Worm (Caenorhabditis elegans) whole organism, L4 larva: Measurements from ENCODE around the gene sax-2.

Experiments used
- D1046.2 ChIP-seq: fragments of 200-800 bp; sonication (Bioruptor generic); IDR thresholded peaks from 2 replicates; pipeline ENCODE4 v1.3.6; 2022; ENCODE audit warnings: missing genetic modification characterization, missing compliant biosample characterization
- F26F4.8 ChIP-seq: fragments of 200-800 bp; sonication (Bioruptor generic); conservative IDR thresholded peaks from 2 replicates; pipeline ENCODE4 v1.3.6; 2022; ENCODE audit warnings: missing genetic modification characterization, missing compliant biosample characterization
- F44E2.7 ChIP-seq: fragments of 200-800 bp; sonication (Bioruptor generic); IDR thresholded peaks from 2 replicates; pipeline ENCODE4 v2.1.2; 2022; ENCODE audit warnings: missing genetic modification characterization, missing compliant biosample characterization
- T20F7.1 ChIP-seq: fragments of 200-800 bp; sonication (Bioruptor generic); optimal IDR thresholded peaks from 2 replicates; lab custom pipeline; 2018; ENCODE audit warnings: mild to moderate bottlenecking, missing genetic modification characterization, missing compliant biosample characterization
- Y48G9A.11 ChIP-seq: fragments of 200-800 bp; sonication (Bioruptor generic); IDR thresholded peaks from 2 replicates; pipeline ENCODE4 v1.3.6; 2022; ENCODE audit warnings: missing genetic modification reagents, missing genetic modification characterization, missing compliant biosample characterization
- Y75B8A.6 ChIP-seq: fragments of 200-800 bp; sonication (Bioruptor generic); IDR thresholded peaks from 2 replicates; pipeline ENCODE4 v1.3.6; 2022; ENCODE audit warnings: missing genetic modification reagents, missing genetic modification characterization, missing compliant biosample characterization
- arid-1 ChIP-seq: fragments of 200-800 bp; sonication (Bioruptor generic); conservative IDR thresholded peaks from 2 replicates; pipeline ENCODE4 v1.3.6; 2022; ENCODE audit warnings: missing genetic modification reagents, missing genetic modification characterization, missing compliant biosample characterization
- attf-4 ChIP-seq: sonication (generic microtip); optimal IDR thresholded peaks from 3 replicates; lab custom pipeline; 2017; ENCODE audit warnings: missing biosample characterization, missing genetic modification characterization
- ceh-62 ChIP-seq: sonication (generic microtip); optimal IDR thresholded peaks from 2 replicates; lab custom pipeline; 2017; ENCODE audit warnings: missing biosample characterization, missing genetic modification characterization
- ctbp-1 ChIP-seq: fragments of 200-800 bp; sonication (Bioruptor generic); IDR thresholded peaks from 2 replicates; pipeline ENCODE4 v1.3.6; 2022; ENCODE audit warnings: missing genetic modification reagents, missing genetic modification characterization, missing compliant biosample characterization
- daf-19 ChIP-seq: fragments of 200-800 bp; sonication (Bioruptor generic); conservative IDR thresholded peaks from 2 replicates; pipeline ENCODE4 v1.3.6; 2022; ENCODE audit warnings: missing genetic modification characterization, missing compliant biosample characterization
- dmd-8 ChIP-seq: fragments of 200-800 bp; sonication (Bioruptor generic); IDR thresholded peaks from 2 replicates; pipeline ENCODE4 v1.3.6; 2022; ENCODE audit warnings: missing genetic modification characterization, missing compliant biosample characterization
- dmd-9 ChIP-seq: fragments of 200-800 bp; sonication (Bioruptor generic); IDR thresholded peaks from 2 replicates; pipeline ENCODE4 v1.3.6; 2022; ENCODE audit warnings: missing genetic modification reagents, missing genetic modification characterization, missing compliant biosample characterization
- duxl-1 ChIP-seq: sonication (generic microtip); optimal IDR thresholded peaks from 2 replicates; lab custom pipeline; 2016; ENCODE audit warnings: mild to moderate bottlenecking, missing genetic modification characterization, moderate library complexity, missing compliant biosample characterization; ENCODE audit not compliant: poor library complexity
- egl-43 ChIP-seq: fragments of 200-800 bp; sonication (Bioruptor generic); IDR thresholded peaks from 2 replicates; pipeline ENCODE4 v1.3.6; 2022; ENCODE audit warnings: missing genetic modification reagents, missing genetic modification characterization, missing compliant biosample characterization
- fkh-10 ChIP-seq: fragments of 150-350 bp; optimal IDR thresholded peaks from 2 replicates; lab custom pipeline; 2014; ENCODE audit warnings: missing biosample characterization, missing genetic modification reagents, missing genetic modification characterization
- hlh-11 ChIP-seq: fragments of 200-800 bp; sonication (Bioruptor generic); optimal IDR thresholded peaks from 2 replicates; lab custom pipeline; 2018; ENCODE audit warnings: mild to moderate bottlenecking, missing genetic modification characterization, missing compliant biosample characterization
- lin-15B ChIP-seq: fragments of 150-350 bp; sonication (generic microtip); optimal IDR thresholded peaks from 3 replicates; lab custom pipeline; 2014; ENCODE audit warnings: missing biosample characterization, missing genetic modification characterization
- lir-3 ChIP-seq: sonication (generic microtip); optimal IDR thresholded peaks from 2 replicates; lab custom pipeline; 2016; ENCODE audit warnings: mild to moderate bottlenecking, missing genetic modification characterization, missing compliant biosample characterization
- madf-5 ChIP-seq, 2 experiments: fragments of 200-800 bp; sonication (Bioruptor generic); IDR thresholded peaks; 2 replicates each; pipeline ENCODE4 v1.3.6; 2022; ENCODE audit warnings: missing compliant biosample characterization in 2 of 2, missing genetic modification characterization in 2 of 2
- madf-9 ChIP-seq: fragments of 200-800 bp; sonication (Bioruptor generic); conservative IDR thresholded peaks from 2 replicates; pipeline ENCODE4 v1.3.6; 2022; ENCODE audit warnings: missing genetic modification reagents, missing genetic modification characterization, missing compliant biosample characterization
- mdt-29 ChIP-seq: fragments of 200-800 bp; sonication (Bioruptor generic); IDR thresholded peaks from 2 replicates; pipeline ENCODE4 v1.3.6; 2022; ENCODE audit warnings: missing genetic modification reagents, missing genetic modification characterization, missing compliant biosample characterization
- nhr-111 ChIP-seq: fragments of 200-800 bp; sonication (Bioruptor generic); optimal IDR thresholded peaks from 2 replicates; lab custom pipeline; 2018; ENCODE audit warnings: mild to moderate bottlenecking, missing genetic modification characterization, missing compliant biosample characterization
- nhr-237 ChIP-seq: sonication (generic microtip); optimal IDR thresholded peaks from 2 replicates; lab custom pipeline; 2017; ENCODE audit warnings: missing biosample characterization, missing genetic modification characterization
- nhr-6 ChIP-seq: fragments of 150-350 bp; optimal IDR thresholded peaks from 2 replicates; lab custom pipeline; 2014; ENCODE audit warnings: missing biosample characterization, missing genetic modification characterization
- nhr-76 ChIP-seq: fragments of 150-350 bp; optimal IDR thresholded peaks from 2 replicates; lab custom pipeline; 2014; ENCODE audit warnings: missing biosample characterization, missing genetic modification characterization
- pha-4 ChIP-seq, 2 experiments: fragments of 150-350 bp in 1 of 2; fragments of 200-800 bp in 1 of 2; sonication (Bioruptor generic) in 1 of 2; IDR thresholded peaks in 1 of 2; optimal IDR thresholded peaks in 1 of 2; 2 replicates each; pipeline versions ENCODE4 v1.3.6 to Lab custom; 2014 to 2022; ENCODE audit warnings: missing genetic modification characterization in 2 of 2, missing genetic modification reagents in 2 of 2, missing biosample characterization in 1 of 2, missing compliant biosample characterization in 1 of 2
- php-3 ChIP-seq: fragments of 200-800 bp; sonication (Bioruptor generic); IDR thresholded peaks from 2 replicates; pipeline ENCODE4 v1.3.6; 2022; ENCODE audit warnings: missing genetic modification reagents, missing genetic modification characterization, missing compliant biosample characterization
- rbr-2 ChIP-seq: sonication (generic microtip); optimal IDR thresholded peaks from 2 replicates; lab custom pipeline; 2016; ENCODE audit warnings: missing genotype, missing genetic modification characterization, missing compliant biosample characterization
- set-16 ChIP-seq: fragments of 200-800 bp; sonication (Bioruptor generic); IDR thresholded peaks from 2 replicates; pipeline ENCODE4 v1.3.6; 2022; ENCODE audit warnings: missing genetic modification reagents, missing genetic modification characterization, missing compliant biosample characterization
- skn-1 ChIP-seq: fragments of 150-350 bp; optimal IDR thresholded peaks from 2 replicates; lab custom pipeline; 2014; ENCODE audit warnings: missing biosample characterization, missing genetic modification characterization
- snpc-1.2 ChIP-seq: fragments of 200-800 bp; sonication (Bioruptor generic); IDR thresholded peaks from 2 replicates; pipeline ENCODE4 v1.3.6; 2022; ENCODE audit warnings: missing genetic modification reagents, missing genetic modification characterization, missing compliant biosample characterization
- snpc-4 ChIP-seq: fragments of 150-350 bp; optimal IDR thresholded peaks from 2 replicates; lab custom pipeline; 2014; ENCODE audit warnings: missing biosample characterization, missing genetic modification characterization
- tag-97 ChIP-seq: fragments of 200-800 bp; sonication (Bioruptor generic); IDR thresholded peaks from 2 replicates; pipeline ENCODE4 v1.3.6; 2022; ENCODE audit warnings: missing genetic modification characterization, missing compliant biosample characterization
- zfp-2 ChIP-seq: sonication (generic microtip); optimal IDR thresholded peaks from 2 replicates; lab custom pipeline; 2016; ENCODE audit warnings: mild to moderate bottlenecking, missing genetic modification characterization, missing compliant biosample characterization
- ztf-7 ChIP-seq: fragments of 150-350 bp; optimal IDR thresholded peaks from 2 replicates; lab custom pipeline; 2014; ENCODE audit warnings: missing biosample characterization, missing genetic modification characterization

The sax-2 gene

DNA sequence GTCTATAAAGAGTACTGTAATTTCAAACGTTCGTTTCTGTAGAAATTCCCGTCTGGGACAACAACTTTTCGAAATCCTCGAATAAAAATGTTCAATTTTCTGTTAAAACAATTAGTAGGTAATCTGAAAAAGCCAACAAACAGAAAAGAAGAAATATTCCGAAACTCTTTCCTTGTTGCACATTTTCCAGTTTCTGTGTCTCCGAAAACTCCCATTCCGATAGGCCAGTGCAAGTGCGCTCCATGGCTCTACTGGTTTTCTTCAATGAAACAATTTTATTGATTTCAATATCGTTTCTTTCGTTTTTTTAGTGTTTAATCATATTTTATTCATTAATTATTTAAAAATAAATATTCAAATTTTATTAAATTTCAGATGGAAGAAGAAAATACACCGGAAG lies 6.9 kb upstream of the sax-2 start, which contains the start of gene F54D8.6 (continued):
- TF ChIP-seq dmd-9 (GFP tag; lab: Robert Waterston, UW) (no peak), snpc-1.2 (GFP tag; lab: Robert Waterston, UW) (no peak), mdt-29 (GFP tag; lab: Robert Waterston, UW) (no peak), madf-9 (GFP tag; lab: Robert Waterston, UW) (no peak), madf-5 (GFP tag; IDR thresholded peaks at IDR 0.05; lab: Robert Waterston, UW) (no peak), hlh-11 (tag; lab: Kevin White, UChicago) (peak; percentile 5), skn-1 (tag; lab: Kevin White, UChicago) (no peak), daf-19 (GFP tag; lab: Robert Waterston, UW) (no peak), lin-15B (tag; lab: Kevin White, UChicago) (no peak), nhr-76 (tag; lab: Kevin White, UChicago) (no peak), duxl-1 (no peak), Y48G9A.11 (GFP tag; lab: Robert Waterston, UW) (no peak), nhr-237 (tag; lab: Kevin White, UChicago) (no peak), ctbp-1 (GFP tag; lab: Robert Waterston, UW) (no peak), ceh-62 (no peak), Y75B8A.6 (GFP tag; lab: Robert Waterston, UW) (no peak), nhr-6 (tag; lab: Kevin White, UChicago) (no peak), zfp-2 (tag; lab: Kevin White, UChicago) (no peak), set-16 (GFP tag; lab: Robert Waterston, UW) (no peak), F44E2.7 (GFP tag; lab: Robert Waterston, UW) (no peak)

DNA sequence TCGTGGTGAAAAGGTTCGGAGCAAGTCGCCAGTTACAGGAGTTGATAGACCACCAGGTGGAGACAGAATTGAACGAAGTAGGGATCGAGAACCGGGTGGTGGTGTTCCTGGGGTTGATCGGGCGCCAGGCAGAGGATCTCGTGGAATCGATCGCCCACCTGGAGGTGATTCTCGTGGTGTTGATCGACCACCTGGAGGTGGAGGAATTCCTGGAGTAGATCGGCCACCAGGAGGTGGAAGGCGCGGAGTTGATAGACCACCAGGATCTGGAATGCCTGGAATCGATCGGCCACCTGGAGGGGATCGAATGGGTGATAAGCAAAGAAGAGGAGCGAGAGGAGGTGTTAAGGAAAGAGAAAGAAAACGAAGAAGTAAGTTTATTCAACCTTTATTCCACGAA lies 4.0 kb upstream of the sax-2 start:
- TF ChIP-seq dmd-8 (GFP tag; lab: Robert Waterston, UW) (0 out of 2 replicates have a peak, but pooled peaks have one; percentile 45), ceh-62 (no peak), set-16 (GFP tag; lab: Robert Waterston, UW) (peak; percentile 87), ztf-7 (tag; lab: Kevin White, UChicago) (no peak), snpc-4 (tag; lab: Kevin White, UChicago) (no peak)
- TF ChIP-seq, all 104 proteins: peak for 2

DNA sequence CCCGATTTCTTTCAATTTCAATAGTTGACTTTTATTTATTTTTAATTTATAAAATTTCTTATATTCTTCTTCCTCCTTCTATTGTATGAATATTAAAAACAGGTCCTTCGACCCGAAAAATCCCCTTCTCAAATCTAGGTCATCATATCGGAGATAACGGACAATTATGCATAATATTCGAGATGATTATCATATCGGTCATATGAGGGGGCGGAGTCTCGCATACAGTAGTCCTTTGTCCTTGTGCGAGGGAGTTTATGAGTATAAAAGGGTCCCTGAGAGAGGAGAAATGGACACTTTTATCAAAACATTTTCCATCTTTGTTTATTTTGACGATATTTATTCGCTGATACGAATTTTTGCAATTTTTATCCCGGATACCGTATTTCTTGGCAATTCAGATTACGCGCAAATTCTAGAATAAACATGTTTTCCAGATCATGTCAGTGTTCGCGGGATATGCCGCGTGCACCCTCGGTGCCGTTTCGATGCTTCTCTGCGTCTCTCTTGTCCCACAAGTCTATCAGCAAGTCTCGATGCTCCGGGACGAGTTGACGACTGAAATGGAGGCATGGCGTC lies 2.5 kb upstream of the sax-2 start, which contains the start of gene dpy-17:
dpy-17 (plus strand) TSS at position 438 of the 579 bp plus-strand sequence.
- no peak for TF ChIP-seq nhr-111 (GFP tag; lab: Kevin White, UChicago)
- no peak for TF ChIP-seq fkh-10
- TF ChIP-seq dmd-9 (GFP tag; lab: Robert Waterston, UW), result no peak
- no peak for TF ChIP-seq daf-19 (GFP tag; lab: Robert Waterston, UW)
- TF ChIP-seq php-3 (GFP tag; lab: Robert Waterston, UW), result no peak
- no peak for TF ChIP-seq arid-1 (GFP tag; lab: Robert Waterston, UW)
- no peak for TF ChIP-seq F26F4.8 (GFP tag; lab: Robert Waterston, UW)
- no peak for TF ChIP-seq ceh-62
- TF ChIP-seq egl-43, result no peak
- TF ChIP-seq ctbp-1 (GFP tag; lab: Robert Waterston, UW), result no peak
- no peak for TF ChIP-seq D1046.2 (GFP tag; lab: Robert Waterston, UW)
- no peak for TF ChIP-seq pha-4 (GFP tag; IDR thresholded peaks at IDR 0.05; lab: Robert Waterston, UW)
- TF ChIP-seq pha-4 (tag; optimal IDR thresholded peaks at IDR 0.05; lab: Kevin White, UChicago), result no peak
- TF ChIP-seq tag-97 (GFP tag; lab: Robert Waterston, UW), result no peak
- TF ChIP-seq rbr-2, result no peak
- no peak for TF ChIP-seq T20F7.1 (GFP tag; lab: Kevin White, UChicago)
- no peak for TF ChIP-seq attf-4 (tag; lab: Kevin White, UChicago)
- no peak for TF ChIP-seq lir-3 (tag; lab: Kevin White, UChicago)
